Fruit fly (Drosophila melanogaster) whole organism, embryonic: ENCODE data around the gene Xe7.
A peak's percentile ranks its signal among the peaks of the same experiment; 100 is the strongest.

Source experiments
- Atf6 ChIP-seq: fragments of 200-800 bp; sonication (Bioruptor generic); IDR thresholded peaks from 2 replicates; pipeline ENCODE4 v1.3.6; 2022; ENCODE audit warnings: missing biosample characterization, missing genetic modification characterization
- BtbVII ChIP-seq: fragments of 200-800 bp; sonication (Bioruptor generic); optimal IDR thresholded peaks from 3 replicates; lab custom pipeline; 2017; ENCODE audit warnings: missing biosample characterization, mild to moderate bottlenecking, missing genetic modification characterization
- CG10959 ChIP-seq: fragments of 200-800 bp; sonication (Bioruptor generic); IDR thresholded peaks from 2 replicates; pipeline ENCODE4 v1.3.6; 2022; ENCODE audit warnings: missing biosample characterization, missing genetic modification characterization
- CG11247 ChIP-seq: fragments of 200-800 bp; sonication (Bioruptor generic); IDR thresholded peaks from 2 replicates; pipeline ENCODE4 v1.3.6; 2022; ENCODE audit warnings: missing biosample characterization, missing genetic modification characterization
- CG11560 ChIP-seq: fragments of 200-800 bp; sonication (Bioruptor generic); IDR thresholded peaks from 3 replicates; pipeline ENCODE4 v1.3.6; 2022; ENCODE audit warnings: missing biosample characterization, missing genetic modification characterization
- CG12236 ChIP-seq: fragments of 200-800 bp; sonication (Bioruptor generic); optimal IDR thresholded peaks from 2 replicates; lab custom pipeline; 2016; ENCODE audit warnings: missing biosample characterization, missing genetic modification characterization
- CG12299 ChIP-seq: fragments of 200-800 bp; sonication (Bioruptor generic); optimal IDR thresholded peaks from 2 replicates; lab custom pipeline; 2018; ENCODE audit warnings: missing biosample characterization, mild to moderate bottlenecking, missing genetic modification characterization
- CG12744 ChIP-seq: fragments of 200-800 bp; sonication (Bioruptor generic); optimal IDR thresholded peaks from 2 replicates; lab custom pipeline; 2016; ENCODE audit warnings: missing biosample characterization, missing genetic modification characterization
- CG13894 ChIP-seq: fragments of 200-800 bp; sonication (Bioruptor generic); optimal IDR thresholded peaks from 3 replicates; lab custom pipeline; 2018; ENCODE audit warnings: missing biosample characterization, mild to moderate bottlenecking, missing genetic modification characterization, moderate library complexity
- CG14014 ChIP-seq: fragments of 200-800 bp; sonication (Bioruptor generic); IDR thresholded peaks from 2 replicates; pipeline ENCODE4 v1.3.6; 2022; ENCODE audit warnings: missing biosample characterization, missing genetic modification characterization
- CG14965 ChIP-seq: fragments of 200-800 bp; sonication (Bioruptor generic); optimal IDR thresholded peaks from 2 replicates; lab custom pipeline; 2016; ENCODE audit warnings: missing biosample characterization, missing genetic modification characterization, borderline replicate concordance
- CG1602 ChIP-seq: fragments of 200-800 bp; sonication (Bioruptor generic); optimal IDR thresholded peaks from 3 replicates; lab custom pipeline; 2016; ENCODE audit warnings: missing biosample characterization, missing genetic modification characterization
- CG16863 ChIP-seq: fragments of 200-800 bp; sonication (Bioruptor generic); optimal IDR thresholded peaks from 3 replicates; lab custom pipeline; 2016; ENCODE audit warnings: missing biosample characterization, missing genetic modification characterization
- CG2116 ChIP-seq: fragments of 200-800 bp; sonication (Bioruptor generic); optimal IDR thresholded peaks from 3 replicates; lab custom pipeline; 2018; ENCODE audit warnings: missing biosample characterization, mild to moderate bottlenecking, missing genetic modification characterization
- CG32772 ChIP-seq: fragments of 200-800 bp; sonication (Bioruptor generic); IDR thresholded peaks from 2 replicates; pipeline ENCODE4 v1.3.6; 2022; ENCODE audit warnings: missing biosample characterization, missing genetic modification characterization
- CG5953 ChIP-seq: fragments of 200-800 bp; sonication (Bioruptor generic); IDR thresholded peaks from 2 replicates; pipeline ENCODE4 v1.3.6; 2022; ENCODE audit warnings: missing biosample characterization, missing genetic modification characterization
- CG7372 ChIP-seq: fragments of 200-800 bp; sonication (Bioruptor generic); IDR thresholded peaks from 2 replicates; pipeline ENCODE4 v1.3.6; 2022; ENCODE audit warnings: missing biosample characterization, missing genetic modification characterization
- CG8281 ChIP-seq: fragments of 200-800 bp; sonication (Bioruptor generic); optimal IDR thresholded peaks from 2 replicates; lab custom pipeline; 2018; ENCODE audit warnings: missing biosample characterization, mild to moderate bottlenecking, missing genetic modification characterization, moderate library complexity
- CG8765 ChIP-seq: fragments of 200-800 bp; sonication (Bioruptor generic); IDR thresholded peaks from 2 replicates; pipeline ENCODE4 v1.3.6; 2022; ENCODE audit warnings: missing biosample characterization, missing genetic modification characterization
- CG8944 ChIP-seq: fragments of 200-800 bp; sonication (Bioruptor generic); optimal IDR thresholded peaks from 3 replicates; lab custom pipeline; 2016; ENCODE audit warnings: missing biosample characterization, missing genetic modification characterization
- CG9609 ChIP-seq: fragments of 200-800 bp; sonication (Bioruptor generic); optimal IDR thresholded peaks from 3 replicates; lab custom pipeline; 2016; ENCODE audit warnings: missing biosample characterization, missing genetic modification characterization
- Ets65A ChIP-seq: fragments of 200-800 bp; sonication (Bioruptor generic); peaks from one replicate; lab custom pipeline; 2016; ENCODE audit warnings: missing biosample characterization, missing genetic modification characterization
- Fer3 ChIP-seq: fragments of 200-800 bp; sonication (Bioruptor generic); optimal IDR thresholded peaks from 2 replicates; lab custom pipeline; 2018; ENCODE audit warnings: missing biosample characterization, mild to moderate bottlenecking, missing genetic modification characterization, moderate library complexity
- HLHmδ ChIP-seq: fragments of 200-800 bp; sonication (Bioruptor generic); optimal IDR thresholded peaks from 2 replicates; lab custom pipeline; 2018; ENCODE audit warnings: missing biosample characterization, mild to moderate bottlenecking, missing genetic modification characterization, moderate library complexity
- Hmr ChIP-seq: fragments of 200-800 bp; sonication (Bioruptor generic); optimal IDR thresholded peaks from 3 replicates; lab custom pipeline; 2017; ENCODE audit warnings: mild to moderate bottlenecking, missing biosample characterization, missing genetic modification reagents, missing genetic modification characterization
- Hr51 ChIP-seq, 2 experiments: fragments of 200-800 bp; sonication (Bioruptor generic); optimal IDR thresholded peaks; 2 replicates in 1 of 2; 3 replicates in 1 of 2; lab custom pipeline; 2016 to 2018; ENCODE audit warnings: missing biosample characterization in 2 of 2, missing genetic modification characterization in 2 of 2, mild to moderate bottlenecking in 1 of 2, moderate library complexity in 1 of 2
- NfI ChIP-seq: fragments of 200-800 bp; sonication (Bioruptor generic); optimal IDR thresholded peaks from 3 replicates; lab custom pipeline; 2018; ENCODE audit warnings: missing biosample characterization, mild to moderate bottlenecking, missing genetic modification characterization, moderate library complexity
- Ptx1 ChIP-seq: fragments of 200-800 bp; sonication (Bioruptor generic); IDR thresholded peaks from 2 replicates; pipeline ENCODE4 v1.3.6; 2022; ENCODE audit warnings: missing biosample characterization, missing genetic modification characterization
- Sox100B ChIP-seq: fragments of 200-800 bp; sonication (Bioruptor generic); optimal IDR thresholded peaks from 3 replicates; lab custom pipeline; 2018; ENCODE audit warnings: missing biosample characterization, mild to moderate bottlenecking, missing genetic modification characterization
- Ssrp ChIP-seq: fragments of 200-800 bp; sonication (Bioruptor generic); optimal IDR thresholded peaks from 2 replicates; lab custom pipeline; 2018; ENCODE audit warnings: missing biosample characterization, mild to moderate bottlenecking, missing genetic modification characterization, moderate library complexity
- ato ChIP-seq: fragments of 200-800 bp; sonication (Bioruptor generic); IDR thresholded peaks from 2 replicates; pipeline ENCODE4 v1.3.6; 2022; ENCODE audit warnings: missing biosample characterization, missing genetic modification characterization; ENCODE audit not compliant: partially characterized antibody
- az2 ChIP-seq: fragments of 200-800 bp; sonication (Bioruptor generic); optimal IDR thresholded peaks from 3 replicates; lab custom pipeline; 2016; ENCODE audit warnings: missing biosample characterization, missing genetic modification characterization
- bcd ChIP-seq: fragments of 200-800 bp; sonication (Bioruptor generic); optimal IDR thresholded peaks from 2 replicates; lab custom pipeline; 2017; ENCODE audit warnings: missing biosample characterization, mild to moderate bottlenecking, missing genetic modification characterization
- crol ChIP-seq: fragments of 200-800 bp; sonication (Bioruptor generic); IDR thresholded peaks from 2 replicates; pipeline ENCODE4 v1.3.6; 2022; ENCODE audit warnings: missing biosample characterization, missing genetic modification characterization
- crp ChIP-seq, 2 experiments: fragments of 200-800 bp; sonication (Bioruptor generic); optimal IDR thresholded peaks; 2 replicates in 1 of 2; 3 replicates in 1 of 2; lab custom pipeline; 2017; ENCODE audit warnings: missing biosample characterization in 2 of 2, missing genetic modification characterization in 2 of 2, mild to moderate bottlenecking in 1 of 2, moderate library complexity in 1 of 2
- dm ChIP-seq: fragments of 200-800 bp; sonication (Bioruptor generic); optimal IDR thresholded peaks from 3 replicates; lab custom pipeline; 2016; ENCODE audit warnings: missing biosample characterization, missing genetic modification characterization
- ewg ChIP-seq: fragments of 200-800 bp; sonication (Bioruptor generic); optimal IDR thresholded peaks from 3 replicates; lab custom pipeline; 2017; ENCODE audit warnings: mild to moderate bottlenecking, missing biosample characterization, missing genetic modification reagents, missing genetic modification characterization
- grn ChIP-seq: fragments of 200-800 bp; sonication (Bioruptor generic); optimal IDR thresholded peaks from 3 replicates; lab custom pipeline; 2017; ENCODE audit warnings: missing biosample characterization, missing genetic modification characterization
- gsb ChIP-seq: fragments of 200-800 bp; sonication (Bioruptor generic); IDR thresholded peaks from 2 replicates; pipeline ENCODE4 v1.3.6; 2022; ENCODE audit warnings: missing biosample characterization, missing genetic modification characterization
- hth ChIP-seq: fragments of >200 bp; optimal IDR thresholded peaks from 2 replicates; lab custom pipeline; 2017; ENCODE audit warnings: inconsistent platforms
- klu ChIP-seq: fragments of 200-800 bp; sonication (Bioruptor generic); IDR thresholded peaks from 2 replicates; pipeline ENCODE4 v1.3.6; 2022; ENCODE audit warnings: missing biosample characterization, missing genetic modification characterization
- lilli ChIP-seq: fragments of 200-800 bp; sonication (Bioruptor generic); optimal IDR thresholded peaks from 3 replicates; lab custom pipeline; 2016; ENCODE audit warnings: missing biosample characterization, missing genetic modification characterization
- nom ChIP-seq: fragments of 200-800 bp; sonication (Bioruptor generic); optimal IDR thresholded peaks from 2 replicates; lab custom pipeline; 2017; ENCODE audit warnings: missing biosample characterization, missing genetic modification characterization, mild to moderate bottlenecking, moderate library complexity, missing genetic modification reagents
- otp ChIP-seq: fragments of 200-800 bp; sonication (Bioruptor generic); IDR thresholded peaks from 3 replicates; pipeline ENCODE4, ENCODE4 v1.3.6; 2022; ENCODE audit warnings: missing biosample characterization, missing genetic modification characterization
- ranshi ChIP-seq: fragments of 200-800 bp; sonication (Bioruptor generic); IDR thresholded peaks from 2 replicates; pipeline ENCODE4 v1.3.6; 2022; ENCODE audit warnings: missing biosample characterization, missing genetic modification characterization
- salm ChIP-seq: fragments of 200-800 bp; sonication (Bioruptor generic); optimal IDR thresholded peaks from 2 replicates; lab custom pipeline; 2018; ENCODE audit warnings: missing biosample characterization, mild to moderate bottlenecking, missing genetic modification characterization
- sim ChIP-seq: fragments of 200-800 bp; sonication (Bioruptor generic); IDR thresholded peaks from 2 replicates; pipeline ENCODE4 v1.3.6; 2022; ENCODE audit warnings: missing biosample characterization, missing genetic modification characterization
- tio ChIP-seq: fragments of 200-800 bp; sonication (Bioruptor generic); optimal IDR thresholded peaks from 2 replicates; lab custom pipeline; 2017; ENCODE audit warnings: missing biosample characterization, missing genetic modification characterization, inconsistent platforms
- usp ChIP-seq: fragments of >200 bp; optimal IDR thresholded peaks from 2 replicates; lab custom pipeline; 2017; ENCODE audit warnings: missing biosample characterization, missing genetic modification characterization
- wek ChIP-seq: fragments of 200-800 bp; sonication (Bioruptor generic); optimal IDR thresholded peaks from 3 replicates; lab custom pipeline; 2018; ENCODE audit warnings: missing biosample characterization, mild to moderate bottlenecking, missing genetic modification characterization, moderate library complexity

Gene Xe7

dm6 chr3R:5620387-5620956 is 48.7 kb downstream of the Xe7 start (continued):
- TF ChIP-seq Atf6 (GFP tag; lab: Robert Waterston, UW) (peak; percentile 57; the same call in 1 of the 2 replicates), CG9609 (GFP tag; lab: Kevin White, UChicago) (peak; percentile 57), CG13894 (no peak), CG12744 (GFP tag; lab: Kevin White, UChicago) (no peak), HLHmδ (GFP tag; lab: Kevin White, UChicago) (peak; percentile 10), CG8281 (tag; lab: Kevin White, UChicago) (peak; percentile 61), dm (GFP tag; lab: Kevin White, UChicago) (peak; percentile 46), Ptx1 (GFP tag; lab: Robert Waterston, UW) (peak; percentile 71), ewg (GFP tag; lab: Kevin White, UChicago) (peak; percentile 49), Hr51 (GFP tag; optimal IDR thresholded peaks at IDR 0.05; lab: Kevin White, UChicago) (peak in 1 of 2 experiments; percentile 70), CG2116 (GFP tag; lab: Kevin White, UChicago) (peak; percentile 19), salm (tag; lab: Kevin White, UChicago) (peak; percentile 16), CG7372 (GFP tag; lab: Robert Waterston, UW) (peak; percentile 55; the same call in 1 of the 2 replicates), hth (no peak), grn (GFP tag; lab: Kevin White, UChicago) (peak; percentile 95), otp (peak; percentile 79; the same call in 2 of the 3 replicates), CG1602 (peak; percentile 48), BtbVII (peak; percentile 24), usp (GFP tag; lab: Kevin White, UChicago) (no peak), CG11560 (tag; lab: Robert Waterston, UW) (no peak), NfI (peak; percentile 56), crol (GFP tag; lab: Robert Waterston, UW) (peak; percentile 82), ato (GFP tag; lab: Robert Waterston, UW) (no peak), az2 (peak; percentile 52), CG12236 (GFP tag; lab: Kevin White, UChicago) (peak; percentile 56), Sox100B (peak; percentile 72), tio (GFP tag; lab: Kevin White, UChicago) (peak; percentile 77), CG14965 (GFP tag; lab: Kevin White, UChicago) (no peak), CG16863 (peak; percentile 61), gsb (GFP tag; lab: Robert Waterston, UW) (0 out of 2 replicates have a peak, but pooled peaks have one; percentile 9), klu (GFP tag; lab: Robert Waterston, UW) (peak; percentile 18; the same call in 1 of the 2 replicates), lilli (peak; percentile 63), CG5953 (GFP tag; lab: Robert Waterston, UW) (peak; percentile 59; the same call in 1 of the 2 replicates), bcd (GFP tag; lab: Kevin White, UChicago) (peak; percentile 59), Hmr (peak; percentile 59), CG14014 (GFP tag; lab: Robert Waterston, UW) (peak; percentile 43; the same call in 1 of the 2 replicates), wek (GFP tag; lab: Kevin White, UChicago) (peak; percentile 29), CG8765 (GFP tag; lab: Robert Waterston, UW) (no peak), Ssrp (tag; lab: Kevin White, UChicago) (peak; percentile 43), CG11247 (peak; percentile 54), CG32772 (GFP tag; lab: Robert Waterston, UW) (peak; percentile 32; the same call in 1 of the 2 replicates), CG10959 (GFP tag; lab: Robert Waterston, UW) (no peak), nom (no peak), ranshi (peak; percentile 65; the same call in 1 of the 2 replicates), crp (GFP tag; optimal IDR thresholded peaks at IDR 0.05; lab: Kevin White, UChicago) (peak in 1 of 2 experiments; percentile 20), Ets65A (GFP tag; lab: Kevin White, UChicago) (peak; percentile 97), CG8944 (GFP tag; lab: Kevin White, UChicago) (peak; percentile 52), CG12299 (tag; lab: Kevin White, UChicago) (peak; percentile 22), Fer3 (tag; lab: Kevin White, UChicago) (peak; percentile 58), sim (GFP tag; lab: Robert Waterston, UW) (no peak)
